Worm (Caenorhabditis elegans) whole organism, L3 larva: ENCODE measurements around the gene phf-32.

Source experiments
- ceh-28 ChIP-seq: fragments of 150-350 bp; optimal IDR thresholded peaks from 2 replicates; lab custom pipeline; 2014; ENCODE audit warnings: missing biosample characterization, missing genetic modification reagents, missing genetic modification characterization
- fkh-10 ChIP-seq: sonication (generic microtip); optimal IDR thresholded peaks from 2 replicates; lab custom pipeline; 2017; ENCODE audit warnings: missing biosample characterization, missing genetic modification reagents, missing genetic modification characterization
- lin-39 ChIP-seq: fragments of 150-350 bp; optimal IDR thresholded peaks from 2 replicates; lab custom pipeline; 2018; ENCODE audit warnings: missing biosample characterization, missing genetic modification reagents, missing genetic modification characterization
- mdl-1 ChIP-seq: fragments of 150-350 bp; optimal IDR thresholded peaks from 2 replicates; lab custom pipeline; 2014; ENCODE audit warnings: missing biosample characterization, missing genetic modification characterization
- sea-2 ChIP-seq: fragments of 150-350 bp; sonication (generic microtip); optimal IDR thresholded peaks from 4 replicates; lab custom pipeline; 2014; ENCODE audit warnings: missing biosample characterization, missing genetic modification reagents, missing genetic modification characterization
- unc-39 ChIP-seq: sonication (generic microtip); optimal IDR thresholded peaks from 4 replicates; lab custom pipeline; 2017; ENCODE audit warnings: missing biosample characterization, missing genetic modification characterization
- unc-62 ChIP-seq: fragments of 150-350 bp; sonication (generic microtip); optimal IDR thresholded peaks from 4 replicates; lab custom pipeline; 2014; ENCODE audit warnings: missing biosample characterization, missing genetic modification reagents, missing genetic modification characterization
- zag-1 ChIP-seq: fragments of 150-350 bp; optimal IDR thresholded peaks from 2 replicates; lab custom pipeline; 2014; ENCODE audit warnings: missing biosample characterization, missing genetic modification characterization
- ztf-4 ChIP-seq: fragments of 150-350 bp; optimal IDR thresholded peaks from 2 replicates; lab custom pipeline; 2014; ENCODE audit warnings: missing biosample characterization, missing genetic modification characterization

ce11 chrX:12326424-12326823, 19.8 kb downstream of the phf-32 start, which contains the start of gene srd-41:
- TF ChIP-seq ceh-28 (tag; lab: Kevin White, UChicago): no peak
- no peak for TF ChIP-seq ztf-4
- no peak for TF ChIP-seq zag-1 (tag; lab: Kevin White, UChicago)
- TF ChIP-seq lin-39 (tag; lab: Kevin White, UChicago): no peak
- no peak for TF ChIP-seq sea-2 (GFP tag; lab: Kevin White, UChicago)
- no peak for TF ChIP-seq mdl-1
- no peak for TF ChIP-seq unc-39 (tag; lab: Kevin White, UChicago)
- no peak for TF ChIP-seq unc-62 (GFP tag; lab: Kevin White, UChicago)
- no peak for TF ChIP-seq fkh-10
